Worm (Caenorhabditis elegans) whole organism, mixed stage, embryonic: ENCODE data around the gene fut-4.

Source experiments
- elt-1 ChIP-seq: sonication (generic microtip); optimal IDR thresholded peaks from 2 replicates; lab custom pipeline; 2017; ENCODE audit warnings: missing genetic modification characterization, mild to moderate bottlenecking, missing compliant biosample characterization, antibody characterized with exemption, moderate library complexity, borderline replicate concordance; ENCODE audit not compliant: insufficient read depth
- snpc-4 ChIP-seq: fragments of 150-350 bp; optimal IDR thresholded peaks from 2 replicates; lab custom pipeline; 2014; ENCODE audit warnings: missing biosample characterization, missing genetic modification characterization

- TF ChIP-seq snpc-4 (no peak), elt-1 (tag; lab: Kevin White, UChicago) (no peak)
Measured at ce11 chrII:2843088-2843487, 20.8 kb upstream of the fut-4 start, which contains the start of gene Y110A2AL.7.
